Fruit fly (Drosophila melanogaster): Measurements from ENCODE around the gene Nlp.

Gene Nlp

dm6 chr3R:30040879-30041278, 36.3 kb downstream of the Nlp start:
- no peak for TF ChIP-seq noc (tag; optimal IDR thresholded peaks at IDR 0.05)

dm6 chr3R:30043139-30043744, 38.7 kb downstream of the Nlp start, which contains the start of gene Sry-delta:
Gene Sry-delta, plus strand, starts transcription at chr3R:30043341.
- no peak for TF ChIP-seq noc (tag; optimal IDR thresholded peaks at IDR 0.05)

- TF ChIP-seq noc (tag; optimal IDR thresholded peaks at IDR 0.05): peak; percentile 90
These were observed 41.7 kb downstream of the Nlp start, which contains the start of the genes RpL32 and CG7943 for dm6 chr3R:30046029-30047001. Gene RpL32, minus strand, starts transcription at chr3R:30046161. Gene CG7943, plus strand, starts transcription at chr3R:30046470.

- no peak for TF ChIP-seq noc (tag; optimal IDR thresholded peaks at IDR 0.05)
These were observed 45.9 kb downstream of the Nlp start for dm6 chr3R:30050448-30050847.

- TF ChIP-seq noc (tag; optimal IDR thresholded peaks at IDR 0.05): no peak
These were observed 47.3 kb downstream of the Nlp start, which contains the start of gene CG15528 for dm6 chr3R:30051933-30052332. Gene CG15528, minus strand, starts transcription at chr3R:30052112.

dm6 chr3R:30052455-30053046, 48.0 kb downstream of the Nlp start, which contains the start of gene Jasper:
Gene Jasper, plus strand, starts transcription at chr3R:30052514.
- TF ChIP-seq noc (tag; optimal IDR thresholded peaks at IDR 0.05): no peak

- no peak for TF ChIP-seq noc (tag; optimal IDR thresholded peaks at IDR 0.05)
These were observed 51.4 kb downstream of the Nlp start, which contains the start of the genes Rpp14b and spn-A for dm6 chr3R:30055915-30056544. Gene Rpp14b, plus strand, starts transcription at chr3R:30055957. Gene spn-A, minus strand, starts transcription at chr3R:30056037.

- peak; percentile 69 for TF ChIP-seq noc (tag; optimal IDR thresholded peaks at IDR 0.05)
These were observed 52.1 kb downstream of the Nlp start, which contains the start of the genes CG7950 and Rpp14a for dm6 chr3R:30056592-30057135. Gene CG7950, plus strand, starts transcription at chr3R:30056859. Gene Rpp14a, plus strand, starts transcription at chr3R:30056859.

dm6 chr3R:30058057-30058868, 53.7 kb downstream of the Nlp start, which contains the start of gene sima:
Gene sima, plus strand, starts transcription at chr3R:30058311.
- no peak for TF ChIP-seq noc (tag; optimal IDR thresholded peaks at IDR 0.05)

dm6 chr3R:30059944-30060343, 55.4 kb downstream of the Nlp start:
- TF ChIP-seq noc (tag; optimal IDR thresholded peaks at IDR 0.05): no peak

Data from whole organism, larva.